Worm (Caenorhabditis elegans): ENCODE data around the gene gtsf-1.

DNA sequence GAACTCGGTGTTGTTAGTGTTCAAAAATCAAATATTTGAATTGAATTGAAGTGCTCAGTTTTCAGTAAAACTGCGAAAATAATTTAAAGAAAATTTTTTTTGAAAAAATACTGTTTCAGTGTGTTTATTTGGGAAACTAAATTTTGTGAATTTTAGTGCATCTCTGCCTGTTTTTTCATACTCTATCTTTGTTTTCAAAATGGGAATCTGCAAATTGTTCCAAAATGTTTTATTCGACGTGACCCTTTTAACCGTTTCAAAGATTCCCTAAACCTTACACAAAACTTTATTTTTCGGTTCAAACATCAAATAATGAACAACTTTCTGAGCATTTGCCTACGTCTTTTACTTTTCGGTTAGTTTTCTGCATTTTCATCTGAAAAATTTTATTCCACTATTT, 35.7 kb upstream of the gtsf-1 start, which contains the start of gene Y116A8A.7:
- TF ChIP-seq unc-39 (tag; optimal IDR thresholded peaks at IDR 0.05) (no peak), lin-39 (tag; optimal IDR thresholded peaks at IDR 0.05) (no peak), pqm-1 (tag; optimal IDR thresholded peaks at IDR 0.05) (no peak)

Data from whole organism, L3 larva.